Worm (Caenorhabditis elegans): ENCODE measurements around the gene mboa-4.
"Not testable (repeated sequence)": the region's sequence is repeated elsewhere in the genome, so short reads cannot be mapped to it uniquely, and the experiment has no call there.

DNA sequence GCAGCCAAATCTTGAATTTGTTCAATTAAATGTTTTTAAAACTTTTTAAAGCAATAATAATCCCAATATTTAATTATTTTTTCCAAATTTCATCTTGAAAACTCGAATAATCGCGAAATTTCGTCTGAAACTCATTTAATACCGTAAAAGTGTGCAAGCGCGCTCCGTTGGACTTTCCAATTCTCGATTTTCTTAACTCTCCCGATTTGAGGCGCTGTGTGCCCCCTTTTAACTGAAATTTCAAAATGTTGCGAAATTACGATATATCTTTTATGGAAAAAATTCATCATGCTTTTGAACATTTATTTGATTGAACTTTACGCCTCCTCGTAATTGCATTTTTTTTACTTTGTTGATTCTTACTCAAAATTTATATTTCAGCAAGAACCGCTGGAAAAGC is 42.6 kb upstream of the mboa-4 start, which contains the start of gene R07H5.11:
- TF ChIP-seq tra-4 (tag; optimal IDR thresholded peaks at IDR 0.05); hmg-4 (GFP tag; optimal IDR thresholded peaks at IDR 0.05); hmbx-1 (tag; optimal IDR thresholded peaks at IDR 0.05); scrt-1 (GFP tag; IDR thresholded peaks at IDR 0.05); ama-1 (optimal IDR thresholded peaks at IDR 0.05); tbx-37 (GFP tag; conservative IDR thresholded peaks at IDR 0.05); flt-1 (GFP tag; IDR thresholded peaks at IDR 0.05); hnd-1 (tag; optimal IDR thresholded peaks at IDR 0.05); B0310.2 (tag; optimal IDR thresholded peaks at IDR 0.05): not testable (repeated sequence)

Data from whole organism, early embryonic.